Fruit fly (Drosophila melanogaster) whole organism: ENCODE measurements around the gene CG6592.

Experiments used
- Dll ChIP-seq: fragments of >200 bp; optimal IDR thresholded peaks from 2 replicates; lab custom pipeline; 2017
- psq ChIP-seq: fragments of >200 bp; optimal IDR thresholded peaks from 2 replicates; lab custom pipeline; 2017
- usp ChIP-seq: fragments of >200 bp; optimal IDR thresholded peaks from 2 replicates; lab custom pipeline; 2017; ENCODE audit warnings: missing biosample characterization, missing genetic modification characterization, mixed read lengths

DNA sequence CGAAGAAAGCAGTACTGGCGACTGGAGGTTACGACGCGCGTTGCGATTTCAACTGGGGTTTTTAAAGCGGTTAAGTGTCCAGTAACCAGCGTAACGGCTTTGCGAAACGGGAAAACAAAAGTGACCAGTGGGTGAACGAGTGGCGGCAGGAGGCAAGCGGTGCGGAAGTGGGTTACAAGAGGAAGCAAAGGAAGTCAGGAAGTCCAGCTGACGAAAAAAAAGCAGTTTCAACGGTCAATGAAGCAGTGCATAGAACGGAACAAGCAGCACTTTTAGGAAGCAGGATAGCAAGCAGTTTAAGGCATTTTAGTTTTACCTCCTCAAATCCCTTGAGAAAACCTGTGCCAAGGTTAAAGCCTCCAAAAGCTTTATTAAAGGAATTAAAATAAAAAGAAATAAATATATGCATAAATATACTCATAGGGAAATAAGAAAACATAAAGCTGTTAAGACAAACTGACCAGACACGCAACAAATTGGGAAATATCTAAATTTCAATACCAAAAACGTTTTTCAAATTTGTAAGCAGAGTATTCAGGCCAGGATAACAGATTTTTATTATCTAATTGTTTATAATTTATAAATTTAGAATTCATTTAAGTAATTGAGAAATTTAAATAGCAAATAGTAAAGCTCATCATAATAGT, at the start of gene CG6592:
- TF ChIP-seq psq (lab: Kevin White, UChicago) (no peak), Dll (lab: Kevin White, UChicago) (no peak), usp (GFP tag; lab: Kevin White, UChicago) (no peak)
